Worm (Caenorhabditis elegans) whole organism, young adult: ENCODE results near the gene pcp-3.
A peak's percentile ranks its signal among the peaks of the same experiment; 100 is the strongest.

Experiments
- B0035.1 ChIP-seq: sonication (generic microtip); optimal IDR thresholded peaks from 2 replicates; lab custom pipeline; 2016; ENCODE audit warnings: missing genetic modification characterization, mild to moderate bottlenecking, missing compliant biosample characterization, missing genotype, missing genetic modification reagents
- B0261.1 ChIP-seq: sonication (generic microtip); optimal IDR thresholded peaks from 2 replicates; lab custom pipeline; 2016; ENCODE audit warnings: mild to moderate bottlenecking, missing genetic modification characterization, moderate library complexity, missing compliant biosample characterization
- C06A6.2 ChIP-seq: fragments of 200-800 bp; sonication (Bioruptor generic); conservative IDR thresholded peaks from 2 replicates; pipeline ENCODE4 v1.3.6; 2022; ENCODE audit warnings: missing genetic modification characterization, missing compliant biosample characterization
- D2030.7 ChIP-seq: fragments of 200-800 bp; sonication (Bioruptor generic); IDR thresholded peaks from 2 replicates; pipeline ENCODE4 v1.3.6; 2022; ENCODE audit warnings: missing genetic modification reagents, missing genetic modification characterization, missing compliant biosample characterization
- K12H6.12 ChIP-seq: fragments of 200-800 bp; sonication (Bioruptor generic); optimal IDR thresholded peaks from 2 replicates; lab custom pipeline; 2018; ENCODE audit warnings: mild to moderate bottlenecking, missing genetic modification characterization, missing compliant biosample characterization
- T07F8.4 ChIP-seq: sonication (generic microtip); optimal IDR thresholded peaks from 2 replicates; lab custom pipeline; 2016; ENCODE audit warnings: mild to moderate bottlenecking, missing genetic modification characterization, moderate library complexity, missing compliant biosample characterization
- Y53F4B.3 ChIP-seq: fragments of 200-800 bp; sonication (Bioruptor generic); IDR thresholded peaks from 2 replicates; pipeline ENCODE4 v1.3.6; 2022; ENCODE audit warnings: missing genetic modification reagents, missing genetic modification characterization, missing compliant biosample characterization
- Y67H2A.10 ChIP-seq: fragments of 200-800 bp; sonication (Bioruptor generic); conservative IDR thresholded peaks from 2 replicates; pipeline ENCODE4 v1.3.6; 2022; ENCODE audit warnings: missing genetic modification reagents, missing genetic modification characterization, missing compliant biosample characterization
- Y79H2A.3 ChIP-seq: fragments of 200-800 bp; sonication (Bioruptor generic); conservative IDR thresholded peaks from 2 replicates; pipeline ENCODE4 v1.3.6; 2022; ENCODE audit warnings: missing genetic modification reagents, missing genetic modification characterization, missing compliant biosample characterization
- aptf-3 ChIP-seq: fragments of 200-800 bp; sonication (Bioruptor generic); IDR thresholded peaks from 2 replicates; pipeline ENCODE4 v1.3.6; 2022; ENCODE audit warnings: missing genetic modification characterization, missing compliant biosample characterization
- athp-1 ChIP-seq: sonication (generic microtip); optimal IDR thresholded peaks from 2 replicates; lab custom pipeline; 2017; ENCODE audit warnings: mild to moderate bottlenecking, missing genetic modification characterization, missing compliant biosample characterization
- attf-6 ChIP-seq: fragments of 200-800 bp; sonication (Bioruptor generic); IDR thresholded peaks from 2 replicates; pipeline ENCODE4 v1.3.6; 2022; ENCODE audit warnings: missing genetic modification reagents, missing genetic modification characterization, missing compliant biosample characterization
- bed-1 ChIP-seq: fragments of 200-800 bp; sonication (Bioruptor generic); IDR thresholded peaks from 2 replicates; pipeline ENCODE4 v1.3.6; 2022; ENCODE audit warnings: missing genetic modification reagents, missing genetic modification characterization, missing compliant biosample characterization
- cebp-2 ChIP-seq: fragments of 200-800 bp; sonication (Bioruptor generic); IDR thresholded peaks from 2 replicates; pipeline ENCODE4 v1.3.6; 2022; ENCODE audit warnings: missing genetic modification characterization, missing compliant biosample characterization
- ceh-58 ChIP-seq: fragments of 200-800 bp; sonication (Bioruptor generic); IDR thresholded peaks from 2 replicates; pipeline ENCODE4 v1.3.6; 2022; ENCODE audit warnings: missing genetic modification characterization, missing compliant biosample characterization
- dox-1 ChIP-seq: fragments of 200-800 bp; sonication (Bioruptor generic); IDR thresholded peaks from 2 replicates; pipeline ENCODE4 v1.3.6; 2022; ENCODE audit warnings: missing genetic modification reagents, missing genetic modification characterization, missing compliant biosample characterization
- efl-1 ChIP-seq: fragments of 150-350 bp; optimal IDR thresholded peaks from 2 replicates; lab custom pipeline; 2014; ENCODE audit warnings: missing biosample characterization, missing genetic modification reagents, missing genetic modification characterization
- ekl-4 ChIP-seq: fragments of 200-800 bp; sonication (Bioruptor generic); IDR thresholded peaks from 2 replicates; pipeline ENCODE4 v1.3.6; 2022; ENCODE audit warnings: missing genetic modification reagents, missing genetic modification characterization, missing compliant biosample characterization
- gei-17 ChIP-seq: fragments of 200-800 bp; sonication (Bioruptor generic); optimal IDR thresholded peaks from 2 replicates; lab custom pipeline; 2018; ENCODE audit warnings: mild to moderate bottlenecking, missing genetic modification characterization, missing compliant biosample characterization
- him-1 ChIP-seq: sonication (generic microtip); optimal IDR thresholded peaks from 2 replicates; lab custom pipeline; 2016; ENCODE audit warnings: missing genotype, missing genetic modification reagents, missing genetic modification characterization, missing compliant biosample characterization
- hmg-1.2 ChIP-seq: fragments of 200-800 bp; sonication (Bioruptor generic); IDR thresholded peaks from 2 replicates; pipeline ENCODE4 v1.3.6; 2022; ENCODE audit warnings: missing genetic modification reagents, missing genetic modification characterization, missing compliant biosample characterization
- let-607 ChIP-seq, 2 experiments: fragments of 200-800 bp in 1 of 2; sonication (Bioruptor generic) in 1 of 2; sonication (generic microtip) in 1 of 2; optimal IDR thresholded peaks; 2 replicates each; lab custom pipeline; 2016 to 2018; ENCODE audit warnings: mild to moderate bottlenecking in 2 of 2, missing compliant biosample characterization in 2 of 2, missing genetic modification characterization in 2 of 2, moderate library complexity in 2 of 2, missing genotype in 1 of 2
- lin-35 ChIP-seq, 3 experiments: fragments of 150-350 bp in 2 of 3; sonication (generic microtip) in 1 of 3; optimal IDR thresholded peaks; 2 replicates each; lab custom pipeline; 2014 to 2018; ENCODE audit warnings: missing biosample characterization in 3 of 3, missing genetic modification characterization in 3 of 3, missing genetic modification reagents in 3 of 3
- lin-40 ChIP-seq: sonication (generic microtip); optimal IDR thresholded peaks from 2 replicates; lab custom pipeline; 2016; ENCODE audit warnings: missing genetic modification characterization, mild to moderate bottlenecking, missing compliant biosample characterization, missing genotype, missing genetic modification reagents
- lir-1 ChIP-seq: fragments of 200-800 bp; sonication (Bioruptor generic); conservative IDR thresholded peaks from 2 replicates; pipeline ENCODE4 v1.3.6; 2022; ENCODE audit warnings: missing genetic modification reagents, missing genetic modification characterization, missing compliant biosample characterization
- lsl-1 ChIP-seq: fragments of 200-800 bp; sonication (Bioruptor generic); optimal IDR thresholded peaks from 2 replicates; lab custom pipeline; 2018; ENCODE audit warnings: mild to moderate bottlenecking, missing genetic modification characterization, moderate library complexity, missing compliant biosample characterization
- madf-10 ChIP-seq: sonication (generic microtip); optimal IDR thresholded peaks from 2 replicates; lab custom pipeline; 2016; ENCODE audit warnings: mild to moderate bottlenecking, missing genetic modification characterization, missing compliant biosample characterization
- madf-6 ChIP-seq: fragments of 200-800 bp; sonication (Bioruptor generic); IDR thresholded peaks from 2 replicates; pipeline ENCODE4 v1.3.6; 2022; ENCODE audit warnings: missing genetic modification reagents, missing genetic modification characterization, missing compliant biosample characterization
- mel-28 ChIP-seq: sonication (generic microtip); optimal IDR thresholded peaks from 2 replicates; lab custom pipeline; 2016; ENCODE audit warnings: borderline replicate concordance, mild to moderate bottlenecking, missing genetic modification characterization, missing compliant biosample characterization
- mxl-1 ChIP-seq: sonication (generic microtip); optimal IDR thresholded peaks from 2 replicates; lab custom pipeline; 2016; ENCODE audit warnings: missing genetic modification characterization, missing compliant biosample characterization
- nfyb-1 ChIP-seq: fragments of 200-800 bp; sonication (Bioruptor generic); IDR thresholded peaks from 2 replicates; pipeline ENCODE4 v1.3.6; 2022; ENCODE audit warnings: missing genetic modification reagents, missing genetic modification characterization, missing compliant biosample characterization
- nhr-27 ChIP-seq: fragments of 200-800 bp; sonication (Bioruptor generic); optimal IDR thresholded peaks from 2 replicates; lab custom pipeline; 2018; ENCODE audit warnings: mild to moderate bottlenecking, missing genetic modification characterization, moderate library complexity, missing compliant biosample characterization
- nhr-80 ChIP-seq: sonication (generic microtip); optimal IDR thresholded peaks from 2 replicates; lab custom pipeline; 2016; ENCODE audit warnings: missing genetic modification characterization, missing compliant biosample characterization
- pbrm-1 ChIP-seq: fragments of 200-800 bp; sonication (Bioruptor generic); IDR thresholded peaks from 2 replicates; pipeline ENCODE4 v1.3.6; 2022; ENCODE audit warnings: missing genetic modification reagents, missing genetic modification characterization, missing compliant biosample characterization
- sdz-38 ChIP-seq: sonication (generic microtip); optimal IDR thresholded peaks from 2 replicates; lab custom pipeline; 2016; ENCODE audit warnings: missing genotype, missing genetic modification characterization, missing compliant biosample characterization
- sea-2 ChIP-seq: fragments of 200-800 bp; sonication (Bioruptor generic); IDR thresholded peaks from 2 replicates; pipeline ENCODE4 v1.3.6; 2022; ENCODE audit warnings: missing genetic modification characterization, missing compliant biosample characterization
- snpc-3.4 ChIP-seq: sonication (generic microtip); optimal IDR thresholded peaks from 2 replicates; lab custom pipeline; 2017; ENCODE audit warnings: missing genetic modification characterization, mild to moderate bottlenecking, missing compliant biosample characterization, antibody characterized with exemption, moderate library complexity, missing genotype, missing genetic modification reagents
- snpc-4 ChIP-seq, 5 experiments: fragments of 150-350 bp in 1 of 5; sonication (generic microtip) in 4 of 5; optimal IDR thresholded peaks; 2 replicates each; lab custom pipeline; 2014 to 2018; ENCODE audit warnings: missing genetic modification characterization in 5 of 5, missing biosample characterization in 3 of 5, antibody characterized with exemption in 2 of 5, mild to moderate bottlenecking in 2 of 5, missing compliant biosample characterization in 2 of 5, missing genotype in 2 of 5, moderate library complexity in 2 of 5, missing genetic modification reagents in 1 of 5
- tbp1 ChIP-seq: fragments of 200-800 bp; sonication (Bioruptor generic); optimal IDR thresholded peaks from 2 replicates; lab custom pipeline; 2018; ENCODE audit warnings: mild to moderate bottlenecking, missing genetic modification characterization, missing compliant biosample characterization
- tlf-1 ChIP-seq: fragments of 200-800 bp; sonication (Bioruptor generic); optimal IDR thresholded peaks from 2 replicates; lab custom pipeline; 2018; ENCODE audit warnings: mild to moderate bottlenecking, missing genetic modification characterization, missing compliant biosample characterization
- unc-130 ChIP-seq: sonication (generic microtip); optimal IDR thresholded peaks from 2 replicates; lab custom pipeline; 2016; ENCODE audit warnings: missing genetic modification reagents, missing genetic modification characterization, missing compliant biosample characterization
- unc-62 ChIP-seq: fragments of 150-350 bp; optimal IDR thresholded peaks from 2 replicates; lab custom pipeline; 2014; ENCODE audit warnings: missing biosample characterization, missing genetic modification reagents, missing genetic modification characterization
- xnd-1 ChIP-seq: sonication (generic microtip); optimal IDR thresholded peaks from 2 replicates; lab custom pipeline; 2016; ENCODE audit warnings: missing genotype, missing genetic modification reagents, missing genetic modification characterization, missing compliant biosample characterization
- ztf-28 ChIP-seq: fragments of 200-800 bp; sonication (Bioruptor generic); IDR thresholded peaks from 2 replicates; pipeline ENCODE4 v1.3.6; 2022; ENCODE audit warnings: missing genetic modification reagents, missing genetic modification characterization, missing compliant biosample characterization
- ztf-3 ChIP-seq: fragments of 200-800 bp; sonication (Bioruptor generic); optimal IDR thresholded peaks from 2 replicates; lab custom pipeline; 2018; ENCODE audit warnings: mild to moderate bottlenecking, missing genetic modification characterization, missing compliant biosample characterization
- ztf-6 ChIP-seq: fragments of 200-800 bp; sonication (Bioruptor generic); IDR thresholded peaks from 2 replicates; pipeline ENCODE4 v1.3.6; 2022; ENCODE audit warnings: missing genetic modification reagents, missing genetic modification characterization, missing compliant biosample characterization

Gene pcp-3

DNA sequence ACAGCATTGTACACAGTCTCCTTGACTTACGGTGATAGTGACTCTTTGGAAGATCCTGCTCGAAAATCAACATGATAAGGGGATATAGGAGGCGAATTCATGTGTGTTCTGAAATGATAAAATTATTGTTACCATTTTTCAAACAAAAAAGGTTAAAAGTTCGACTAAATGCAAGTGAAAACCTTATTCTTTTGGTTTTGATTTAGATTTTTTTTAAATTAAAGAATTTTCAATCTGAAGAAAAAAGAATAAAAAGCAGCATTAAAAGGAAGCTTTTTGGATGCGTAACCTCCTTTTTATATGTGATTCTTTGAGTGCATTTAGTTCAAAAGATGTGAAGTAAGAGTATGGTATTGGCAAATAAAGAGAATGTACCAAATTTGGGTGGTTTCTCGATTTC, 23.4 kb downstream of the pcp-3 start, which contains the start of gene delm-1:
Gene delm-1, minus strand, starts transcription at position 101 of the 400 bp plus-strand sequence.
- no peak for TF ChIP-seq let-607 (tag; optimal IDR thresholded peaks at IDR 0.05; lab: Kevin White, UChicago)
- no peak for TF ChIP-seq ztf-6 (GFP tag; lab: Robert Waterston, UW)
- TF ChIP-seq mel-28 (tag; lab: Kevin White, UChicago) = no peak
- no peak for TF ChIP-seq unc-130 (GFP tag; lab: Kevin White, UChicago)
- TF ChIP-seq xnd-1 (tag; lab: Kevin White, UChicago) = no peak
- no peak for TF ChIP-seq lsl-1 (GFP tag; lab: Kevin White, UChicago)
- no peak for TF ChIP-seq Y53F4B.3 (GFP tag; lab: Robert Waterston, UW)
- no peak for TF ChIP-seq tlf-1
- TF ChIP-seq hmg-1.2 = no peak
- no peak for TF ChIP-seq K12H6.12 (tag; lab: Kevin White, UChicago)
- TF ChIP-seq snpc-4 (GFP tag; optimal IDR thresholded peaks at IDR 0.05; lab: Kevin White, UChicago) = no peak
- no peak for TF ChIP-seq snpc-4 (tag; optimal IDR thresholded peaks at IDR 0.05; lab: Kevin White, UChicago)
- no peak for TF ChIP-seq bed-1 (GFP tag; lab: Robert Waterston, UW)
- TF ChIP-seq lir-1 (GFP tag; lab: Robert Waterston, UW) = no peak
- TF ChIP-seq ztf-3 = no peak

DNA sequence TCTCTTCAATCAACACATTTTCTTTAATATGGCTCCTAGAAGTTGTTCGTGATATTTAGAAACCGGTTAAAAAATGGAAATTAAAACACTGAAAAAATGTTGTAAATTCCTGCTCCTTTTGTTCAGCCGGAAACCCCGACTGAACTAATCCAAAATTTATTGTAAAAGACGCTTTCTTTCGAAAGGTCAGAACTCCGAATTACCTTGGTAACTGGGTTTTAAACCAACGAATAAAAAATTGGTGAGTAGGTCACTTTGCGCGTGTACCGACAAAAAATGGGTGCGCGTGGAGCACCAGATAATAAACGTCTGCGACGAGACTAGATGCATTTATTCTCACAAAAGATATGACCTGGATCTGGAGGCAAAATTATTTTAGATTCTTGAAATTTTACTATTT, 28.2 kb downstream of the pcp-3 start:
- TF ChIP-seq D2030.7 (GFP tag; lab: Robert Waterston, UW) = peak; percentile 50; the same call in 1 of the 2 replicates
- peak; percentile 61; the same call in 1 of the 2 replicates for TF ChIP-seq pbrm-1
- no peak for TF ChIP-seq dox-1 (GFP tag; lab: Robert Waterston, UW)
- no peak for TF ChIP-seq let-607 (tag; optimal IDR thresholded peaks at IDR 0.05; lab: Kevin White, UChicago)
- TF ChIP-seq Y67H2A.10 (GFP tag; lab: Robert Waterston, UW) = no peak
- TF ChIP-seq sdz-38 = no peak
- TF ChIP-seq nhr-27 = no peak
- TF ChIP-seq madf-6 (GFP tag; lab: Robert Waterston, UW) = peak; percentile 69
- TF ChIP-seq tbp1 (GFP tag; lab: Kevin White, UChicago) = peak; percentile 72
- TF ChIP-seq ekl-4 = no peak
- TF ChIP-seq gei-17 (GFP tag; lab: Kevin White, UChicago) = no peak
- TF ChIP-seq nfyb-1 (GFP tag; lab: Robert Waterston, UW) = no peak
- TF ChIP-seq lin-40 (tag; lab: Kevin White, UChicago) = no peak
- no peak for TF ChIP-seq lin-35 (GFP tag; optimal IDR thresholded peaks at IDR 0.05; lab: Kevin White, UChicago)
- no peak for TF ChIP-seq aptf-3
- no peak for TF ChIP-seq B0261.1 (tag; lab: Kevin White, UChicago)
- no peak for TF ChIP-seq nhr-80 (tag; lab: Kevin White, UChicago)
- no peak for TF ChIP-seq B0035.1
- TF ChIP-seq snpc-4 (GFP tag; optimal IDR thresholded peaks at IDR 0.05; lab: Kevin White, UChicago) = peak; percentile 79
- TF ChIP-seq snpc-4 (tag; optimal IDR thresholded peaks at IDR 0.05; lab: Kevin White, UChicago) = peak; percentile 83 to 97 (median 92)
- no peak for TF ChIP-seq mxl-1 (tag; lab: Kevin White, UChicago)
- TF ChIP-seq lsl-1 (GFP tag; lab: Kevin White, UChicago) = peak; percentile 4
- no peak for TF ChIP-seq C06A6.2
- no peak for TF ChIP-seq cebp-2
- no peak for TF ChIP-seq K12H6.12 (tag; lab: Kevin White, UChicago)
- TF ChIP-seq Y79H2A.3 = no peak
- no peak for TF ChIP-seq madf-10 (tag; lab: Kevin White, UChicago)
- no peak for TF ChIP-seq efl-1 (GFP tag; lab: Kevin White, UChicago)
- no peak for TF ChIP-seq T07F8.4 (tag; lab: Kevin White, UChicago)
- TF ChIP-seq athp-1 = no peak
- peak; percentile 1 for TF ChIP-seq him-1 (tag; lab: Kevin White, UChicago)
- no peak for TF ChIP-seq ztf-28 (GFP tag; lab: Robert Waterston, UW)
- peak; percentile 94 for TF ChIP-seq attf-6
- TF ChIP-seq unc-62 = no peak
- TF ChIP-seq tlf-1 = no peak
- TF ChIP-seq sea-2 = no peak
- TF ChIP-seq ceh-58 (GFP tag; lab: Robert Waterston, UW) = no peak
- peak; percentile 14 for TF ChIP-seq snpc-3.4 (tag; lab: Kevin White, UChicago)
